Fruit fly (Drosophila melanogaster): ENCODE data around the gene Rbsn-5.

The Rbsn-5 gene

dm6 chr2L:8211070-8211469, 51.4 kb downstream of the Rbsn-5 start, which contains the start of gene Ssb-c31a (continued):
- TF ChIP-seq CG14441 (GFP tag; IDR thresholded peaks at IDR 0.05) (no peak), CG10979 (tag; optimal IDR thresholded peaks at IDR 0.05) (peak; percentile 32), grn (GFP tag; optimal IDR thresholded peaks at IDR 0.05) (no peak), mld (GFP tag; IDR thresholded peaks at IDR 0.05; ENCODE audit: partially characterized antibody) (no peak), schlank (tag; optimal IDR thresholded peaks at IDR 0.05) (no peak), cg (GFP tag; optimal IDR thresholded peaks at IDR 0.05) (peak; percentile 9), CG11696 (GFP tag; IDR thresholded peaks at IDR 0.05) (no peak), CG12219 (GFP tag; optimal IDR thresholded peaks at IDR 0.05) (no peak), gem (tag; optimal IDR thresholded peaks at IDR 0.05) (peak; percentile 57), CG1832 (GFP tag; optimal IDR thresholded peaks at IDR 0.05) (no peak), onecut (GFP tag; IDR thresholded peaks at IDR 0.05) (peak; percentile 88), klu (GFP tag; IDR thresholded peaks at IDR 0.05) (no peak; the same call in 1 of the 2 replicates), gce (GFP tag; IDR thresholded peaks at IDR 0.05) (no peak), sima (GFP tag; optimal IDR thresholded peaks at IDR 0.05) (no peak), CG3726 (GFP tag; IDR thresholded peaks at IDR 0.05) (no peak), dimm (GFP tag; IDR thresholded peaks at IDR 0.05) (no peak), CG13424 (tag; optimal IDR thresholded peaks at IDR 0.05) (peak; percentile 52), CG9215 (GFP tag; IDR thresholded peaks at IDR 0.05) (peak; percentile 57), Hr78 (GFP tag; optimal IDR thresholded peaks at IDR 0.05) (no peak), CG33213 (GFP tag; optimal IDR thresholded peaks at IDR 0.05) (peak; percentile 10), CG3281 (GFP tag; optimal IDR thresholded peaks at IDR 0.05) (peak; percentile 48), CG18262 (tag; optimal IDR thresholded peaks at IDR 0.05) (peak; percentile 58), exex (tag; optimal IDR thresholded peaks at IDR 0.05) (peak; percentile 35), ab (GFP tag; optimal IDR thresholded peaks at IDR 0.05) (no peak), CG6654 (GFP tag; optimal IDR thresholded peaks at IDR 0.05) (no peak), CG1529 (GFP tag; optimal IDR thresholded peaks at IDR 0.05) (peak; percentile 23), CG7556 (GFP tag; optimal IDR thresholded peaks at IDR 0.05) (peak; percentile 55), repo (GFP tag; optimal IDR thresholded peaks at IDR 0.05) (peak; percentile 22), CG16813 (GFP tag; IDR thresholded peaks at IDR 0.05; ENCODE audit: partially characterized antibody) (peak; percentile 79), Ets65A (GFP tag) (no peak), HLH4C (GFP tag; IDR thresholded peaks at IDR 0.05; ENCODE audit: partially characterized antibody) (peak; percentile 69), Elba2 (GFP tag; optimal IDR thresholded peaks at IDR 0.05) (no peak), mam (GFP tag; optimal IDR thresholded peaks at IDR 0.05) (peak; percentile 69), CG6791 (GFP tag; IDR thresholded peaks at IDR 0.05; ENCODE audit: partially characterized antibody) (no peak), tll (GFP tag; optimal IDR thresholded peaks at IDR 0.05) (peak in 1 of 2 experiments; percentile 21), Lhr (GFP tag; optimal IDR thresholded peaks at IDR 0.05) (no peak), dan (GFP tag; IDR thresholded peaks at IDR 0.05) (no peak)

Measured in whole organism, embryonic.